Worm (Caenorhabditis elegans) whole organism, L1 larva: Measurements from ENCODE around the gene sir-2.3.

Source experiments
- Y116A8C.19 ChIP-seq: sonication (generic microtip); optimal IDR thresholded peaks from 2 replicates; lab custom pipeline; 2016; ENCODE audit warnings: missing compliant biosample characterization, missing genetic modification characterization, borderline replicate concordance
- alr-1 ChIP-seq: fragments of 200-800 bp; sonication (Bioruptor generic); optimal IDR thresholded peaks from 2 replicates; lab custom pipeline; 2018; ENCODE audit warnings: borderline replicate concordance, mild to moderate bottlenecking, missing genetic modification characterization, missing compliant biosample characterization
- blmp-1 ChIP-seq: fragments of 150-350 bp; optimal IDR thresholded peaks from 2 replicates; lab custom pipeline; 2014; ENCODE audit warnings: missing biosample characterization, missing genetic modification characterization
- ceh-63 ChIP-seq: fragments of 200-800 bp; sonication (Bioruptor generic); optimal IDR thresholded peaks from 2 replicates; lab custom pipeline; 2018; ENCODE audit warnings: mild to moderate bottlenecking, missing genetic modification characterization, missing compliant biosample characterization
- dsc-1 ChIP-seq: sonication (generic microtip); optimal IDR thresholded peaks from 2 replicates; lab custom pipeline; 2016; ENCODE audit warnings: mild to moderate bottlenecking, missing genetic modification characterization, missing compliant biosample characterization
- efl-3 ChIP-seq: fragments of 200-800 bp; sonication (Bioruptor generic); optimal IDR thresholded peaks from 2 replicates; lab custom pipeline; 2018; ENCODE audit warnings: mild to moderate bottlenecking, missing genetic modification characterization, missing compliant biosample characterization
- egl-27 ChIP-seq, 2 experiments: fragments of 150-350 bp in 1 of 2; sonication (generic microtip); optimal IDR thresholded peaks; 3 replicates each; lab custom pipeline; 2017 to 2018; ENCODE audit warnings: missing biosample characterization in 2 of 2, missing genetic modification characterization in 2 of 2, missing genetic modification reagents in 2 of 2
- elt-3 ChIP-seq, 6 experiments: fragments of 150-350 bp in 1 of 6; sonication (generic microtip); optimal IDR thresholded peaks; 2 replicates each; lab custom pipeline; 2017 to 2018; ENCODE audit warnings: missing biosample characterization in 6 of 6, missing genetic modification characterization in 6 of 6, inconsistent platforms in 1 of 6
- fkh-8 ChIP-seq: sonication (generic microtip); optimal IDR thresholded peaks from 2 replicates; lab custom pipeline; 2016; ENCODE audit warnings: mild to moderate bottlenecking, missing genetic modification characterization, missing compliant biosample characterization
- hlh-4 ChIP-seq: sonication (generic microtip); optimal IDR thresholded peaks from 2 replicates; lab custom pipeline; 2016; ENCODE audit warnings: mild to moderate bottlenecking, missing genetic modification characterization, missing compliant biosample characterization
- hpl-2 ChIP-seq: fragments of 150-350 bp; optimal IDR thresholded peaks from 2 replicates; lab custom pipeline; 2014; ENCODE audit warnings: missing biosample characterization, missing genetic modification reagents, missing genetic modification characterization
- irx-1 ChIP-seq: sonication (generic microtip); optimal IDR thresholded peaks from 2 replicates; lab custom pipeline; 2016; ENCODE audit warnings: missing genetic modification characterization, missing compliant biosample characterization
- isw-1 ChIP-seq: fragments of 200-800 bp; sonication (Bioruptor generic); IDR thresholded peaks from 2 replicates; pipeline ENCODE4 v1.3.6; 2022; ENCODE audit warnings: missing genetic modification characterization, missing compliant biosample characterization
- lin-13 ChIP-seq: fragments of 150-350 bp; optimal IDR thresholded peaks from 2 replicates; lab custom pipeline; 2014; ENCODE audit warnings: missing biosample characterization, missing genetic modification reagents, missing genetic modification characterization
- lin-14 ChIP-seq: fragments of 200-800 bp; sonication (Bioruptor generic); optimal IDR thresholded peaks from 2 replicates; lab custom pipeline; 2018; ENCODE audit warnings: mild to moderate bottlenecking, missing genetic modification characterization, moderate library complexity, missing compliant biosample characterization
- lin-15B ChIP-seq: fragments of 150-350 bp; sonication (generic microtip); optimal IDR thresholded peaks from 3 replicates; lab custom pipeline; 2014; ENCODE audit warnings: missing biosample characterization, missing genetic modification characterization
- lin-35 ChIP-seq, 2 experiments: fragments of 150-350 bp; optimal IDR thresholded peaks; 2 replicates each; lab custom pipeline; 2014; ENCODE audit warnings: missing biosample characterization in 2 of 2, missing genetic modification characterization in 2 of 2, missing genetic modification reagents in 2 of 2
- lir-3 ChIP-seq: sonication (generic microtip); optimal IDR thresholded peaks from 2 replicates; lab custom pipeline; 2016; ENCODE audit warnings: mild to moderate bottlenecking, missing genetic modification characterization, moderate library complexity, missing compliant biosample characterization; ENCODE audit not compliant: poor library complexity
- lsy-2 ChIP-seq, 2 experiments: fragments of 150-350 bp; optimal IDR thresholded peaks; 2 replicates each; lab custom pipeline; 2014; ENCODE audit warnings: missing biosample characterization in 2 of 2, missing genetic modification characterization in 2 of 2
- mdl-1 ChIP-seq, 2 experiments: fragments of 150-350 bp; optimal IDR thresholded peaks; 2 replicates each; lab custom pipeline; 2014 to 2017; ENCODE audit warnings: missing biosample characterization in 2 of 2, missing genetic modification characterization in 2 of 2, inconsistent platforms in 1 of 2
- mep-1 ChIP-seq: fragments of 150-350 bp; optimal IDR thresholded peaks from 2 replicates; lab custom pipeline; 2014; ENCODE audit warnings: missing biosample characterization, missing genetic modification characterization
- nhr-11 ChIP-seq: fragments of 150-350 bp; optimal IDR thresholded peaks from 2 replicates; lab custom pipeline; 2014; ENCODE audit warnings: missing biosample characterization, missing genetic modification characterization
- nhr-19 ChIP-seq: fragments of 200-800 bp; sonication (Bioruptor generic); conservative IDR thresholded peaks from 2 replicates; pipeline ENCODE4 v1.3.6; 2022; ENCODE audit warnings: missing genetic modification characterization, missing compliant biosample characterization
- nhr-20 ChIP-seq: sonication (generic microtip); optimal IDR thresholded peaks from 2 replicates; lab custom pipeline; 2016; ENCODE audit warnings: mild to moderate bottlenecking, missing genetic modification characterization, missing compliant biosample characterization
- nhr-71 ChIP-seq: sonication (generic microtip); optimal IDR thresholded peaks from 2 replicates; lab custom pipeline; 2016; ENCODE audit warnings: mild to moderate bottlenecking, missing genetic modification characterization, moderate library complexity, missing compliant biosample characterization
- nhr-77 ChIP-seq: fragments of 150-350 bp; optimal IDR thresholded peaks from 2 replicates; lab custom pipeline; 2014; ENCODE audit warnings: missing biosample characterization, missing genetic modification characterization
- nhr-84 ChIP-seq: sonication (generic microtip); optimal IDR thresholded peaks from 2 replicates; lab custom pipeline; 2017; ENCODE audit warnings: missing biosample characterization, missing genetic modification characterization
- nhr-85 ChIP-seq: sonication (generic microtip); peaks from one replicate; lab custom pipeline; 2016; ENCODE audit warnings: missing genetic modification characterization, inconsistent platforms, missing compliant biosample characterization
- nhr-90 ChIP-seq: sonication (generic microtip); optimal IDR thresholded peaks from 2 replicates; lab custom pipeline; 2016; ENCODE audit warnings: mild to moderate bottlenecking, missing genetic modification characterization, missing compliant biosample characterization; ENCODE audit not compliant: poor library complexity
- pqm-1 ChIP-seq: sonication (generic microtip); optimal IDR thresholded peaks from 3 replicates; lab custom pipeline; 2017; ENCODE audit warnings: missing biosample characterization, missing genetic modification characterization
- rnt-1 ChIP-seq: sonication (generic microtip); optimal IDR thresholded peaks from 2 replicates; lab custom pipeline; 2016; ENCODE audit warnings: mild to moderate bottlenecking, missing genetic modification characterization, moderate library complexity, missing compliant biosample characterization
- skn-1 ChIP-seq: fragments of 150-350 bp; optimal IDR thresholded peaks from 2 replicates; lab custom pipeline; 2014; ENCODE audit warnings: missing biosample characterization, missing genetic modification characterization
- snpc-4 ChIP-seq: fragments of 150-350 bp; optimal IDR thresholded peaks from 2 replicates; lab custom pipeline; 2014; ENCODE audit warnings: missing biosample characterization, missing genetic modification characterization
- snu-23 ChIP-seq: sonication (generic microtip); optimal IDR thresholded peaks from 2 replicates; lab custom pipeline; 2016; ENCODE audit warnings: missing genetic modification characterization, missing compliant biosample characterization
- sptf-1 ChIP-seq: fragments of 150-350 bp; optimal IDR thresholded peaks from 2 replicates; lab custom pipeline; 2014; ENCODE audit warnings: missing biosample characterization, missing genetic modification characterization
- tbx-2 ChIP-seq: sonication (generic microtip); optimal IDR thresholded peaks from 2 replicates; lab custom pipeline; 2016; ENCODE audit warnings: missing genetic modification characterization, missing compliant biosample characterization
- tlp-1 ChIP-seq: fragments of 150-350 bp; optimal IDR thresholded peaks from 2 replicates; lab custom pipeline; 2014; ENCODE audit warnings: missing biosample characterization, missing genetic modification characterization
- unc-130 ChIP-seq: fragments of 150-350 bp; optimal IDR thresholded peaks from 2 replicates; lab custom pipeline; 2017; ENCODE audit warnings: missing biosample characterization, missing genetic modification characterization, inconsistent platforms
- xbp-1 ChIP-seq: sonication (generic microtip); optimal IDR thresholded peaks from 2 replicates; lab custom pipeline; 2016; ENCODE audit warnings: missing genetic modification characterization, missing compliant biosample characterization
- ztf-11 ChIP-seq, 2 experiments: sonication (generic microtip); optimal IDR thresholded peaks; 2 replicates each; lab custom pipeline; 2016 to 2017; ENCODE audit warnings: missing genetic modification characterization in 2 of 2, missing biosample characterization in 1 of 2, missing compliant biosample characterization in 1 of 2

sir-2.3 gene

DNA sequence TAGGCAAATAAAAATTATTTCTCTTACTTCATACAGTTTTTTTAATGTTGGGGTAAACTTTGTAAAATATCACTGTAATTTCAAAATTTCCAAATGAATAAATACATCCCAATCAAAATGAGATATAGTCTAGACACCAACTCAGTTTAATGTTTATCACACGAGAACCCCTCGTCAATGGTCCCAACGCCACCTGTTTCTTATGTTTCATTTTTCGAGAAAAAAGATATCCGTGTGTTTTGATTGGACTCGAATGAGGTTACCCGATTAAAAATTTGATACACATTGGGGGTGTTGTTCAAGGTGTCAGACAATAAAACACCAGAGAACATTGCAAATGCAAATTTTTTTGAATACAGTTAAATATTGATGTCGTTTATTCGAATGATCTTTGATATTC is 14.0 kb upstream of the sir-2.3 start (continued):
- TF ChIP-seq xbp-1 (tag; lab: Kevin White, UChicago) = no peak
- TF ChIP-seq unc-130 = no peak
- TF ChIP-seq egl-27 (tag; optimal IDR thresholded peaks at IDR 0.05; lab: Kevin White, UChicago) = no peak
- TF ChIP-seq blmp-1 (tag; lab: Kevin White, UChicago) = no peak
- TF ChIP-seq nhr-77 (tag; lab: Kevin White, UChicago) = no peak
- TF ChIP-seq lin-14 (GFP tag; lab: Kevin White, UChicago) = peak; percentile 19
- TF ChIP-seq nhr-11 (tag; lab: Kevin White, UChicago) = no peak
- TF ChIP-seq irx-1 (tag; lab: Kevin White, UChicago) = no peak
- no peak for TF ChIP-seq ztf-11 (tag; optimal IDR thresholded peaks at IDR 0.05; lab: Kevin White, UChicago)
- TF ChIP-seq nhr-84 (tag; lab: Kevin White, UChicago) = no peak
- peak; percentile 0 for TF ChIP-seq dsc-1 (tag; lab: Kevin White, UChicago)
- TF ChIP-seq hlh-4 (tag; lab: Kevin White, UChicago) = no peak
- TF ChIP-seq nhr-85 (tag; lab: Kevin White, UChicago) = no peak
- TF ChIP-seq skn-1 (tag; lab: Kevin White, UChicago) = no peak

DNA sequence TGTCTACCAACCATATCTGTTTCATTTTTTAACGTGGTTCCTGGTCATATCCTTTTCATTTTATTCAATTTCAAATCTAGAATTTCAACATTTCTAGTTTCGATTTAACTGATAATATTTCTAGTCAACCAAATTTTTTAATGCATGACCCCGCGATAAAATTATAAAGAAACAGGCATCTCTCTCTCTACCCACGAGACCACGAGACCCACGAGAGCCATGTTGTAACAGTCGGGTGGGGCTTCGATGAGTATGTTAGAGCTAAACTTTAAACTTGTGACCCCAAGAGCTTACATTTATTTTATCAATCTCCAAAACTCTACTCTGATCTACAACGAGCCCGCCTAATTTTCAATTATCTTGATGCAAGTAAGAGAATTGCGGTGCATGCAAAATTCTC is 13.2 kb upstream of the sir-2.3 start:
- TF ChIP-seq isw-1 = no peak
- TF ChIP-seq hpl-2 = no peak
- no peak for TF ChIP-seq lin-15B
- no peak for TF ChIP-seq ceh-63 (GFP tag; lab: Kevin White, UChicago)
- TF ChIP-seq mep-1 (tag; lab: Kevin White, UChicago) = no peak
- no peak for TF ChIP-seq tlp-1
- no peak for TF ChIP-seq Y116A8C.19
- no peak for TF ChIP-seq fkh-8 (tag; lab: Kevin White, UChicago)
- peak; percentile 43 for TF ChIP-seq nhr-19 (GFP tag; lab: Robert Waterston, UW)
- peak; percentile 7 for TF ChIP-seq snu-23 (GFP tag; lab: Kevin White, UChicago)
- no peak for TF ChIP-seq nhr-84 (tag; lab: Kevin White, UChicago)
- no peak for TF ChIP-seq sptf-1 (tag; lab: Kevin White, UChicago)
- peak; percentile 54 for TF ChIP-seq nhr-71 (tag; lab: Kevin White, UChicago)
- no peak for TF ChIP-seq elt-3 (tag; optimal IDR thresholded peaks at IDR 0.05; lab: Kevin White, UChicago)
- no peak for TF ChIP-seq nhr-90 (tag; lab: Kevin White, UChicago)
- no peak for TF ChIP-seq lsy-2 (tag; optimal IDR thresholded peaks at IDR 0.05; lab: Kevin White, UChicago)
- TF ChIP-seq lir-3 (tag; lab: Kevin White, UChicago) = no peak
- no peak for TF ChIP-seq alr-1 (tag; lab: Kevin White, UChicago)
- TF ChIP-seq dsc-1 (tag; lab: Kevin White, UChicago) = peak; percentile 5
- TF ChIP-seq ztf-11 (tag; optimal IDR thresholded peaks at IDR 0.05; lab: Kevin White, UChicago) = no peak
- TF ChIP-seq nhr-20 (tag; lab: Kevin White, UChicago) = peak; percentile 31
- TF ChIP-seq tbx-2 = no peak
- TF ChIP-seq rnt-1 (tag; lab: Kevin White, UChicago) = peak; percentile 47
- TF ChIP-seq lin-35 (GFP tag; optimal IDR thresholded peaks at IDR 0.05; lab: Kevin White, UChicago) = no peak
- peak; percentile 58 for TF ChIP-seq unc-130
- no peak for TF ChIP-seq egl-27 (tag; optimal IDR thresholded peaks at IDR 0.05; lab: Kevin White, UChicago)
- TF ChIP-seq lin-13 (GFP tag; lab: Kevin White, UChicago) = no peak
- TF ChIP-seq snpc-4 (tag; lab: Kevin White, UChicago) = no peak
- no peak for TF ChIP-seq hlh-4 (tag; lab: Kevin White, UChicago)
- TF ChIP-seq pqm-1 (tag; lab: Kevin White, UChicago) = no peak
- no peak for TF ChIP-seq efl-3
- no peak for TF ChIP-seq nhr-11 (tag; lab: Kevin White, UChicago)
- peak; percentile 42 for TF ChIP-seq lin-14 (GFP tag; lab: Kevin White, UChicago)
- TF ChIP-seq mdl-1 (tag; optimal IDR thresholded peaks at IDR 0.05; lab: Kevin White, UChicago) = peak in 1 of 2 experiments; percentile 27
